Fruit fly (Drosophila melanogaster) whole organism, embryonic: ENCODE measurements around the gene CG33258.
A peak's percentile ranks its signal among the peaks of the same experiment; 100 is the strongest.

Source experiments
- Atf-2 ChIP-seq: fragments of 200-800 bp; sonication (Bioruptor generic); optimal IDR thresholded peaks from 2 replicates; lab custom pipeline; 2016; ENCODE audit warnings: missing biosample characterization, missing genetic modification characterization
- CG11695 ChIP-seq: fragments of 200-800 bp; sonication (Bioruptor generic); IDR thresholded peaks from 3 replicates; pipeline ENCODE4 v1.3.6; 2022; ENCODE audit warnings: missing biosample characterization, missing genetic modification characterization
- CG12071 ChIP-seq: fragments of 200-800 bp; sonication (Bioruptor generic); optimal IDR thresholded peaks from 3 replicates; lab custom pipeline; 2018; ENCODE audit warnings: missing biosample characterization, mild to moderate bottlenecking, missing genetic modification characterization
- CG12155 ChIP-seq: fragments of 200-800 bp; sonication (Bioruptor generic); optimal IDR thresholded peaks from 3 replicates; lab custom pipeline; 2016; ENCODE audit warnings: missing biosample characterization, missing genetic modification characterization
- CG12299 ChIP-seq: fragments of 200-800 bp; sonication (Bioruptor generic); optimal IDR thresholded peaks from 2 replicates; lab custom pipeline; 2018; ENCODE audit warnings: missing biosample characterization, mild to moderate bottlenecking, missing genetic modification characterization
- CG13424 ChIP-seq: fragments of 200-800 bp; sonication (Bioruptor generic); optimal IDR thresholded peaks from 2 replicates; lab custom pipeline; 2019; ENCODE audit warnings: missing biosample characterization, mild to moderate bottlenecking, missing genetic modification characterization, moderate library complexity
- CG13775 ChIP-seq: fragments of 200-800 bp; sonication (Bioruptor generic); optimal IDR thresholded peaks from 3 replicates; lab custom pipeline; 2017; ENCODE audit warnings: missing biosample characterization, mild to moderate bottlenecking, missing genetic modification characterization
- CG14710 ChIP-seq: fragments of 200-800 bp; sonication (Bioruptor generic); optimal IDR thresholded peaks from 3 replicates; lab custom pipeline; 2019; ENCODE audit warnings: missing biosample characterization, mild to moderate bottlenecking, missing genetic modification characterization, moderate library complexity
- CG18262 ChIP-seq: fragments of 200-800 bp; optimal IDR thresholded peaks from 3 replicates; lab custom pipeline; 2019; ENCODE audit warnings: missing biosample characterization, mild to moderate bottlenecking, missing genetic modification characterization, moderate library complexity
- CG2875 ChIP-seq: fragments of 200-800 bp; sonication (Bioruptor generic); optimal IDR thresholded peaks from 2 replicates; lab custom pipeline; 2017; ENCODE audit warnings: missing biosample characterization, mild to moderate bottlenecking, missing genetic modification characterization, missing genetic modification reagents
- CG30020 ChIP-seq: fragments of 200-800 bp; optimal IDR thresholded peaks from 2 replicates; lab custom pipeline; 2019; ENCODE audit warnings: missing biosample characterization, mild to moderate bottlenecking, missing genetic modification characterization, moderate library complexity
- CG32532 ChIP-seq: fragments of 200-800 bp; sonication (Bioruptor generic); IDR thresholded peaks from 2 replicates; pipeline ENCODE4 v1.3.6; 2022; ENCODE audit warnings: missing biosample characterization, missing genetic modification characterization
- CG3726 ChIP-seq: fragments of 200-800 bp; sonication (Bioruptor generic); IDR thresholded peaks from 3 replicates; pipeline ENCODE4, ENCODE4 v1.3.6; 2022; ENCODE audit warnings: missing biosample characterization, missing genetic modification characterization
- CG6683 ChIP-seq: fragments of 200-800 bp; sonication (Bioruptor generic); optimal IDR thresholded peaks from 2 replicates; lab custom pipeline; 2017; ENCODE audit warnings: missing biosample characterization, mild to moderate bottlenecking, missing genetic modification characterization, missing genetic modification reagents
- CG6765 ChIP-seq: fragments of 200-800 bp; sonication (Bioruptor generic); optimal IDR thresholded peaks from 3 replicates; lab custom pipeline; 2017; ENCODE audit warnings: missing biosample characterization, mild to moderate bottlenecking, missing genetic modification characterization
- CG8359 ChIP-seq: fragments of 200-800 bp; sonication (Bioruptor generic); optimal IDR thresholded peaks from 2 replicates; lab custom pipeline; 2017; ENCODE audit warnings: missing biosample characterization, mild to moderate bottlenecking, missing genetic modification characterization, borderline replicate concordance
- CG8924 ChIP-seq: fragments of 200-800 bp; optimal IDR thresholded peaks from 3 replicates; lab custom pipeline; 2019; ENCODE audit warnings: missing biosample characterization, mild to moderate bottlenecking, missing genetic modification characterization, moderate library complexity
- CG9609 ChIP-seq: fragments of 200-800 bp; sonication (Bioruptor generic); optimal IDR thresholded peaks from 3 replicates; lab custom pipeline; 2016; ENCODE audit warnings: missing biosample characterization, missing genetic modification characterization
- CG9932 ChIP-seq: fragments of 200-800 bp; sonication (Bioruptor generic); IDR thresholded peaks from 2 replicates; pipeline ENCODE4 v1.3.6; 2022; ENCODE audit warnings: missing biosample characterization, missing genetic modification characterization
- Dip3 ChIP-seq: fragments of 200-800 bp; sonication (Bioruptor generic); optimal IDR thresholded peaks from 3 replicates; lab custom pipeline; 2016; ENCODE audit warnings: missing biosample characterization, missing genetic modification characterization
- Mad ChIP-seq: fragments of 200-800 bp; sonication (Bioruptor generic); optimal IDR thresholded peaks from 2 replicates; lab custom pipeline; 2016; ENCODE audit warnings: missing biosample characterization, missing genetic modification characterization
- Meics ChIP-seq: fragments of 200-800 bp; sonication (Bioruptor generic); optimal IDR thresholded peaks from 2 replicates; lab custom pipeline; 2017; ENCODE audit warnings: missing biosample characterization, mild to moderate bottlenecking, missing genetic modification characterization
- NC2β ChIP-seq: fragments of 200-800 bp; sonication (Bioruptor generic); optimal IDR thresholded peaks from 2 replicates; lab custom pipeline; 2016; ENCODE audit warnings: missing biosample characterization, missing genetic modification characterization
- Oli ChIP-seq: fragments of 200-800 bp; sonication (Bioruptor generic); optimal IDR thresholded peaks from 2 replicates; lab custom pipeline; 2018; ENCODE audit warnings: missing biosample characterization, mild to moderate bottlenecking, missing genetic modification characterization, moderate library complexity
- Sry-β ChIP-seq: fragments of 200-800 bp; sonication (Bioruptor generic); optimal IDR thresholded peaks from 2 replicates; lab custom pipeline; 2018; ENCODE audit warnings: missing biosample characterization, mild to moderate bottlenecking, missing genetic modification characterization, moderate library complexity
- Ssrp ChIP-seq: fragments of 200-800 bp; sonication (Bioruptor generic); optimal IDR thresholded peaks from 2 replicates; lab custom pipeline; 2018; ENCODE audit warnings: missing biosample characterization, mild to moderate bottlenecking, missing genetic modification characterization, moderate library complexity
- Taf1 ChIP-seq: fragments of 200-800 bp; sonication (Bioruptor generic); IDR thresholded peaks from 2 replicates; pipeline ENCODE4 v1.3.6; 2022; ENCODE audit warnings: missing biosample characterization, missing genetic modification characterization
- Usf ChIP-seq: fragments of 200-800 bp; sonication (Bioruptor generic); optimal IDR thresholded peaks from 2 replicates; lab custom pipeline; 2017; ENCODE audit warnings: missing genotype, missing biosample characterization, missing genetic modification characterization
- al ChIP-seq: fragments of 200-800 bp; sonication (Bioruptor generic); IDR thresholded peaks from 2 replicates; pipeline ENCODE4 v1.3.6; 2022; ENCODE audit warnings: missing biosample characterization, missing genetic modification characterization
- bsh ChIP-seq, 2 experiments: fragments of 200-800 bp; sonication (Bioruptor generic); optimal IDR thresholded peaks; 2 replicates each; lab custom pipeline; 2017 to 2018; ENCODE audit warnings: mild to moderate bottlenecking in 2 of 2, missing biosample characterization in 2 of 2, missing genetic modification characterization in 2 of 2, moderate library complexity in 1 of 2
- cg ChIP-seq: fragments of 200-800 bp; sonication (Bioruptor generic); optimal IDR thresholded peaks from 3 replicates; lab custom pipeline; 2019; ENCODE audit warnings: missing biosample characterization, mild to moderate bottlenecking, missing genetic modification characterization, moderate library complexity
- cwo ChIP-seq: fragments of 200-800 bp; sonication (Bioruptor generic); optimal IDR thresholded peaks from 3 replicates; lab custom pipeline; 2017; ENCODE audit warnings: missing biosample characterization, missing genetic modification characterization, mild to moderate bottlenecking, moderate library complexity, missing genetic modification reagents
- dmrt99B ChIP-seq: fragments of 200-800 bp; sonication (Bioruptor generic); optimal IDR thresholded peaks from 2 replicates; lab custom pipeline; 2018; ENCODE audit warnings: missing biosample characterization, mild to moderate bottlenecking, missing genetic modification characterization, moderate library complexity
- dpn ChIP-seq, 2 experiments: fragments of 200-800 bp; sonication (Bioruptor generic); optimal IDR thresholded peaks; 3 replicates each; lab custom pipeline; 2016; ENCODE audit warnings: missing biosample characterization in 2 of 2, missing genetic modification characterization in 2 of 2
- dysf ChIP-seq: fragments of 200-800 bp; sonication (Bioruptor generic); IDR thresholded peaks from 3 replicates; pipeline ENCODE4 v1.3.6; 2022; ENCODE audit warnings: missing biosample characterization, missing genetic modification characterization
- gfzf ChIP-seq: fragments of 200-800 bp; sonication (Bioruptor generic); optimal IDR thresholded peaks from 2 replicates; lab custom pipeline; 2016; ENCODE audit warnings: missing biosample characterization, mild to moderate bottlenecking, missing genetic modification characterization, moderate library complexity
- grau ChIP-seq: fragments of 200-800 bp; optimal IDR thresholded peaks from 3 replicates; lab custom pipeline; 2019; ENCODE audit warnings: missing biosample characterization, mild to moderate bottlenecking, missing genetic modification characterization, moderate library complexity
- ken ChIP-seq: fragments of 200-800 bp; sonication (Bioruptor generic); IDR thresholded peaks from 3 replicates; pipeline ENCODE4 v1.3.6; 2022; ENCODE audit warnings: missing biosample characterization, missing genetic modification characterization
- knrl ChIP-seq: fragments of 200-800 bp; sonication (Bioruptor generic); IDR thresholded peaks from 3 replicates; pipeline ENCODE4 v1.3.6; 2022; ENCODE audit warnings: missing biosample characterization, missing genetic modification characterization; ENCODE audit not compliant: partially characterized antibody
- psq ChIP-seq: fragments of 200-800 bp; sonication (Bioruptor generic); optimal IDR thresholded peaks from 2 replicates; lab custom pipeline; 2017; ENCODE audit warnings: missing biosample characterization, missing genetic modification characterization
- salm ChIP-seq: fragments of 200-800 bp; sonication (Bioruptor generic); optimal IDR thresholded peaks from 2 replicates; lab custom pipeline; 2018; ENCODE audit warnings: missing biosample characterization, mild to moderate bottlenecking, missing genetic modification characterization
- sc ChIP-seq, 3 experiments: fragments of >200 bp in 2 of 3; fragments of 200-800 bp in 1 of 3; sonication (Bioruptor generic) in 1 of 3; optimal IDR thresholded peaks; 2 replicates in 2 of 3; 3 replicates in 1 of 3; lab custom pipeline; 2017; ENCODE audit warnings: mild to moderate bottlenecking in 1 of 3, missing biosample characterization in 1 of 3, missing genetic modification characterization in 1 of 3, missing genetic modification reagents in 1 of 3
- schlank ChIP-seq: fragments of 200-800 bp; sonication (Bioruptor generic); optimal IDR thresholded peaks from 2 replicates; lab custom pipeline; 2018; ENCODE audit warnings: missing biosample characterization, mild to moderate bottlenecking, missing genetic modification characterization
- sens ChIP-seq: fragments of 200-800 bp; sonication (Bioruptor generic); peaks from one replicate; lab custom pipeline; 2016; ENCODE audit warnings: missing biosample characterization, missing genetic modification characterization
- unc-4 ChIP-seq: fragments of 200-800 bp; sonication (Bioruptor generic); IDR thresholded peaks from 2 replicates; pipeline ENCODE4 v1.3.6; 2022; ENCODE audit warnings: missing biosample characterization, missing genetic modification characterization; ENCODE audit not compliant: partially characterized antibody
- yki ChIP-seq: fragments of >200 bp; optimal IDR thresholded peaks from 3 replicates; lab custom pipeline; 2018

The CG33258 gene

DNA sequence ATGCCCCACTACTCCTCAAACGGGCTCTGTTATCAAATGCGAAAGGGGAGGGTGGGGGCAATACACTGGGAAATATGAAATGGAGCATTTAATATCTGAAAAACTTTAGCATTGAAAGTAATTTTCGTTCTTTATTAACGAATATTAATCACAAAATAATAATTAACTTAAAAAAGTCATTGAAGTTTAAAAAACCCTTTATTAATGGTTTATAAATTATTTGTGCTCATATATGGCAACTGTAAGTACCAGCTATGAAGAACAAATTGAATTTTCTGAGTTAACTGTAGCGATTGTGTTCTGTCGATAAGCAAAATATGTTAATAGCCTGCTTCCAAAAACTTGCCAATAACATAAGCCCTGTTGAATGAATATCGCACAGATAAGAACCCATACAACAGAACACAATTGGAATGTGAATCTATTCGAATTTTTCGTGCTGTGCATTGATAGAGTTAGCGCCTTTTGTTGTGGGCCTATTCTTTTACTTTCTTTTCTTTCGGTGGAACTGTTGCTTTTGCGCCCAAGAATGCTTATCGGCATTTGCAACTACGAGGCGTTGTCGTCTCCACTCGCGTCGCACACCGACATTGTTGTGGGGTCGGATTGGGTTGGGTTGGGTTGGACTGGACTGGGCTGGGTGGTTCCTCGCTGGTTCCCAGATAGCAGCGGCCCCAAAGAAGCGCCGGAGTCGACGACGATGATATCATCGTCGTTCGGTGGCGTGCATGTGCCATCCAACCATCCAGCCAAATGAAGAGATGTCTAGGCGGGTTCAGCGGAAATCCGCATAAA is 21.3 kb upstream of the CG33258 start (continued):
- TF ChIP-seq knrl = no peak
- TF ChIP-seq salm = peak; percentile 13
- TF ChIP-seq Sry-β = no peak
- no peak for TF ChIP-seq al (GFP tag; lab: Robert Waterston, UW)
- peak; percentile 52 for TF ChIP-seq Ssrp (tag; lab: Kevin White, UChicago)
- TF ChIP-seq yki (lab: Kevin White, UChicago) = no peak
- 0 out of 3 replicates have a peak, but pooled peaks have one; percentile 17 for TF ChIP-seq CG11695 (GFP tag; lab: Robert Waterston, UW)
- no peak for TF ChIP-seq cg (GFP tag; lab: Kevin White, UChicago)
- TF ChIP-seq Atf-2 (GFP tag; lab: Kevin White, UChicago) = peak; percentile 20
- peak; percentile 33 for TF ChIP-seq cwo (GFP tag; lab: Kevin White, UChicago)
- TF ChIP-seq sc (optimal IDR thresholded peaks at IDR 0.05; lab: Kevin White, UChicago) = no peak
- TF ChIP-seq sc (GFP tag; optimal IDR thresholded peaks at IDR 0.05; lab: Kevin White, UChicago) = peak; percentile 66
- TF ChIP-seq Usf (GFP tag; lab: Kevin White, UChicago) = peak; percentile 21
- peak; percentile 54 for TF ChIP-seq CG13775
- 0 out of 3 replicates have a peak, but pooled peaks have one; percentile 28 for TF ChIP-seq CG3726 (GFP tag; lab: Robert Waterston, UW)
- TF ChIP-seq CG30020 = no peak
- TF ChIP-seq unc-4 (GFP tag; lab: Robert Waterston, UW) = no peak
- no peak for TF ChIP-seq Oli (tag; lab: Kevin White, UChicago)
- peak; percentile 46; the same call in 1 of the 3 replicates for TF ChIP-seq dysf (GFP tag; lab: Robert Waterston, UW)
- TF ChIP-seq CG12071 (GFP tag; lab: Kevin White, UChicago) = no peak
- 0 out of 3 replicates have a peak, but pooled peaks have one; percentile 33 for TF ChIP-seq ken (GFP tag; lab: Robert Waterston, UW)
- TF ChIP-seq CG13424 (tag; lab: Kevin White, UChicago) = peak; percentile 56
- no peak; the same call in 1 of the 2 replicates for TF ChIP-seq CG32532 (GFP tag; lab: Robert Waterston, UW)
- peak; percentile 38 for TF ChIP-seq CG12155
- peak; percentile 22 to 33 for TF ChIP-seq dpn (GFP tag; optimal IDR thresholded peaks at IDR 0.05; lab: Kevin White, UChicago)
- TF ChIP-seq CG6765 (GFP tag; lab: Kevin White, UChicago) = no peak
- peak; percentile 19 for TF ChIP-seq Dip3 (GFP tag; lab: Kevin White, UChicago)
- TF ChIP-seq bsh (GFP tag; optimal IDR thresholded peaks at IDR 0.05; lab: Kevin White, UChicago) = peak in 1 of 2 experiments; percentile 51
- TF ChIP-seq CG2875 (GFP tag; lab: Kevin White, UChicago) = peak; percentile 13
- TF ChIP-seq CG8924 = peak; percentile 76
- TF ChIP-seq CG8359 = peak; percentile 25
- TF ChIP-seq CG18262 (tag; lab: Kevin White, UChicago) = peak; percentile 79
- no peak for TF ChIP-seq CG6683 (GFP tag; lab: Kevin White, UChicago)
- no peak for TF ChIP-seq schlank
- TF ChIP-seq CG12299 = peak; percentile 18
- TF ChIP-seq sens (GFP tag; lab: Kevin White, UChicago) = peak; percentile 88
- TF ChIP-seq NC2β = no peak
- no peak for TF ChIP-seq CG9609 (GFP tag; lab: Kevin White, UChicago)
- no peak for TF ChIP-seq Mad
- TF ChIP-seq psq = peak; percentile 9
- peak; percentile 71 for TF ChIP-seq CG14710 (tag; lab: Kevin White, UChicago)
- TF ChIP-seq dmrt99B (tag; lab: Kevin White, UChicago) = no peak
- no peak for TF ChIP-seq gfzf (GFP tag; lab: Kevin White, UChicago)
- no peak for TF ChIP-seq Taf1 (GFP tag; lab: Robert Waterston, UW)
- TF ChIP-seq CG9932 (GFP tag; lab: Robert Waterston, UW) = 0 out of 2 replicates have a peak, but pooled peaks have one; percentile 31
- TF ChIP-seq Meics (GFP tag; lab: Kevin White, UChicago) = peak; percentile 51
- peak; percentile 81 for TF ChIP-seq grau (tag; lab: Kevin White, UChicago)
